Worm (Caenorhabditis elegans) whole organism, early embryonic: Measurements from ENCODE around the gene B0496.2.

Experiments used
- ama-1 ChIP-seq: fragments of 150-350 bp; optimal IDR thresholded peaks from 2 replicates; lab custom pipeline; 2014
- scrt-1 ChIP-seq: fragments of 200-800 bp; sonication (Bioruptor generic); IDR thresholded peaks from 2 replicates; pipeline ENCODE4 v1.3.6; 2022; ENCODE audit warnings: missing genetic modification characterization, missing compliant biosample characterization

- TF ChIP-seq ama-1 (lab: Kevin White, UChicago) (no peak), scrt-1 (GFP tag; lab: Robert Waterston, UW) (no peak)
Observed at ce11 chrIV:7473159-7473649, 25.5 kb downstream of the B0496.2 start, which contains the start of the genes plk-3 and F55G1.6.
